Fruit fly (Drosophila melanogaster) whole organism, embryonic: Measurements from ENCODE around the gene baf.

Experiments
- Aef1 ChIP-seq: fragments of 200-800 bp; sonication (Bioruptor generic); IDR thresholded peaks from 3 replicates; pipeline ENCODE4 v1.3.6; 2022; ENCODE audit warnings: missing biosample characterization, missing genetic modification characterization
- B-H1 ChIP-seq: fragments of 200-800 bp; sonication (Bioruptor generic); IDR thresholded peaks from 3 replicates; pipeline ENCODE4 v1.3.6; 2022; ENCODE audit warnings: missing biosample characterization, missing genetic modification characterization
- CG10366 ChIP-seq: fragments of 200-800 bp; sonication (Bioruptor generic); IDR thresholded peaks from 2 replicates; pipeline ENCODE4 v1.3.6; 2022; ENCODE audit warnings: missing biosample characterization, missing genetic modification characterization
- CG11456 ChIP-seq: fragments of 200-800 bp; sonication (Bioruptor generic); IDR thresholded peaks from 3 replicates; pipeline ENCODE4 v1.3.6; 2022; ENCODE audit warnings: missing biosample characterization, missing genetic modification characterization
- CG16779 ChIP-seq: fragments of 200-800 bp; sonication (Bioruptor generic); IDR thresholded peaks from 2 replicates; pipeline ENCODE4 v1.3.6; 2022; ENCODE audit warnings: missing biosample characterization, missing genetic modification characterization
- CG18011 ChIP-seq: fragments of 200-800 bp; sonication (Bioruptor generic); optimal IDR thresholded peaks from 2 replicates; lab custom pipeline; 2017; ENCODE audit warnings: missing biosample characterization, missing genetic modification characterization, mild to moderate bottlenecking, moderate library complexity, missing genotype
- CG18619 ChIP-seq: fragments of 200-800 bp; sonication (Bioruptor generic); optimal IDR thresholded peaks from 3 replicates; lab custom pipeline; 2017; ENCODE audit warnings: missing biosample characterization, mild to moderate bottlenecking, missing genetic modification characterization
- CG18764 ChIP-seq: fragments of 200-800 bp; sonication (Bioruptor generic); optimal IDR thresholded peaks from 3 replicates; lab custom pipeline; 2016; ENCODE audit warnings: missing biosample characterization, missing genetic modification characterization
- CG2120 ChIP-seq: fragments of 200-800 bp; sonication (Bioruptor generic); optimal IDR thresholded peaks from 3 replicates; lab custom pipeline; 2016; ENCODE audit warnings: missing biosample characterization, missing genetic modification characterization
- CG2712 ChIP-seq: fragments of 200-800 bp; optimal IDR thresholded peaks from 3 replicates; lab custom pipeline; 2019; ENCODE audit warnings: missing biosample characterization, mild to moderate bottlenecking, missing genetic modification characterization, moderate library complexity
- CG30431 ChIP-seq: fragments of 200-800 bp; sonication (Bioruptor generic); optimal IDR thresholded peaks from 2 replicates; lab custom pipeline; 2017; ENCODE audit warnings: missing biosample characterization, missing genetic modification characterization
- CG31224 ChIP-seq: fragments of 200-800 bp; sonication (Bioruptor generic); IDR thresholded peaks from 2 replicates; pipeline ENCODE4 v1.3.6; 2022; ENCODE audit warnings: missing biosample characterization, missing genetic modification characterization
- CG4424 ChIP-seq: fragments of 200-800 bp; sonication (Bioruptor generic); optimal IDR thresholded peaks from 3 replicates; lab custom pipeline; 2016; ENCODE audit warnings: missing biosample characterization, missing genetic modification characterization
- CG6813 ChIP-seq: fragments of 200-800 bp; sonication (Bioruptor generic); optimal IDR thresholded peaks from 2 replicates; lab custom pipeline; 2017; ENCODE audit warnings: missing biosample characterization, missing genetic modification characterization, mild to moderate bottlenecking, moderate library complexity, missing genetic modification reagents
- CG7839 ChIP-seq: fragments of 200-800 bp; sonication (Bioruptor generic); optimal IDR thresholded peaks from 3 replicates; lab custom pipeline; 2018; ENCODE audit warnings: missing biosample characterization, mild to moderate bottlenecking, missing genetic modification characterization, moderate library complexity
- CG8281 ChIP-seq: fragments of 200-800 bp; sonication (Bioruptor generic); optimal IDR thresholded peaks from 2 replicates; lab custom pipeline; 2018; ENCODE audit warnings: missing biosample characterization, mild to moderate bottlenecking, missing genetic modification characterization, moderate library complexity
- Chrac-16 ChIP-seq: fragments of 200-800 bp; sonication (Bioruptor generic); optimal IDR thresholded peaks from 3 replicates; lab custom pipeline; 2016; ENCODE audit warnings: missing biosample characterization, missing genetic modification characterization
- D19A ChIP-seq: fragments of 200-800 bp; optimal IDR thresholded peaks from 3 replicates; lab custom pipeline; 2019; ENCODE audit warnings: missing biosample characterization, mild to moderate bottlenecking, missing genetic modification characterization, moderate library complexity
- D19B ChIP-seq: fragments of 200-800 bp; sonication (Bioruptor generic); optimal IDR thresholded peaks from 2 replicates; lab custom pipeline; 2017; ENCODE audit warnings: missing biosample characterization, mild to moderate bottlenecking, missing genetic modification characterization
- Doc3 ChIP-seq: fragments of 200-800 bp; sonication (Bioruptor generic); IDR thresholded peaks from 3 replicates; pipeline ENCODE4 v1.3.6; 2022; ENCODE audit warnings: missing biosample characterization, missing genetic modification characterization; ENCODE audit not compliant: partially characterized antibody
- HLHmδ ChIP-seq: fragments of 200-800 bp; sonication (Bioruptor generic); optimal IDR thresholded peaks from 2 replicates; lab custom pipeline; 2018; ENCODE audit warnings: missing biosample characterization, mild to moderate bottlenecking, missing genetic modification characterization, moderate library complexity
- Hey ChIP-seq: fragments of 200-800 bp; sonication (Bioruptor generic); optimal IDR thresholded peaks from 3 replicates; lab custom pipeline; 2018; ENCODE audit warnings: missing biosample characterization, mild to moderate bottlenecking, missing genetic modification characterization
- Hr51 ChIP-seq, 2 experiments: fragments of 200-800 bp; sonication (Bioruptor generic); optimal IDR thresholded peaks; 2 replicates in 1 of 2; 3 replicates in 1 of 2; lab custom pipeline; 2016 to 2018; ENCODE audit warnings: missing biosample characterization in 2 of 2, missing genetic modification characterization in 2 of 2, mild to moderate bottlenecking in 1 of 2, moderate library complexity in 1 of 2
- Jarid2 ChIP-seq: fragments of 200-800 bp; sonication (Bioruptor generic); optimal IDR thresholded peaks from 3 replicates; lab custom pipeline; 2017; ENCODE audit warnings: mild to moderate bottlenecking, missing biosample characterization, missing genetic modification reagents, missing genetic modification characterization
- Mad ChIP-seq: fragments of 200-800 bp; sonication (Bioruptor generic); optimal IDR thresholded peaks from 2 replicates; lab custom pipeline; 2016; ENCODE audit warnings: missing biosample characterization, missing genetic modification characterization
- NFAT ChIP-seq: fragments of 200-800 bp; sonication (Bioruptor generic); IDR thresholded peaks from 2 replicates; pipeline ENCODE4 v1.3.6; 2022; ENCODE audit warnings: missing biosample characterization, missing genetic modification characterization
- Opbp ChIP-seq: fragments of 200-800 bp; sonication (Bioruptor generic); IDR thresholded peaks from 3 replicates; pipeline ENCODE4 v1.3.6; 2022; ENCODE audit warnings: missing biosample characterization, missing genetic modification characterization; ENCODE audit not compliant: partially characterized antibody
- Rx ChIP-seq: fragments of 200-800 bp; sonication (Bioruptor generic); IDR thresholded peaks from 2 replicates; pipeline ENCODE4 v1.3.6; 2022; ENCODE audit warnings: missing biosample characterization, missing genetic modification characterization
- TFAM ChIP-seq: fragments of 200-800 bp; sonication (Bioruptor generic); optimal IDR thresholded peaks from 2 replicates; lab custom pipeline; 2017; ENCODE audit warnings: missing biosample characterization, missing genetic modification characterization, inconsistent platforms
- Xbp1 ChIP-seq: fragments of 200-800 bp; sonication (Bioruptor generic); optimal IDR thresholded peaks from 3 replicates; lab custom pipeline; 2016; ENCODE audit warnings: missing biosample characterization, mild to moderate bottlenecking, missing genetic modification characterization
- chif ChIP-seq, 2 experiments: fragments of 200-800 bp; sonication (Bioruptor generic); optimal IDR thresholded peaks; 3 replicates each; lab custom pipeline; 2016; ENCODE audit warnings: missing biosample characterization in 2 of 2, missing genetic modification characterization in 2 of 2
- croc ChIP-seq: fragments of 200-800 bp; sonication (Bioruptor generic); conservative IDR thresholded peaks from 3 replicates; pipeline ENCODE4 v1.3.6; 2022; ENCODE audit warnings: missing biosample characterization, missing genetic modification characterization
- hth ChIP-seq: fragments of >200 bp; optimal IDR thresholded peaks from 2 replicates; lab custom pipeline; 2017; ENCODE audit warnings: inconsistent platforms
- ken ChIP-seq: fragments of 200-800 bp; sonication (Bioruptor generic); IDR thresholded peaks from 3 replicates; pipeline ENCODE4 v1.3.6; 2022; ENCODE audit warnings: missing biosample characterization, missing genetic modification characterization
- nmo ChIP-seq: fragments of 200-800 bp; sonication (Bioruptor generic); optimal IDR thresholded peaks from 2 replicates; lab custom pipeline; 2018; ENCODE audit warnings: missing biosample characterization, mild to moderate bottlenecking, missing genetic modification characterization, moderate library complexity
- onecut ChIP-seq: fragments of 200-800 bp; sonication (Bioruptor generic); IDR thresholded peaks from 2 replicates; pipeline ENCODE4 v1.3.6; 2022; ENCODE audit warnings: missing biosample characterization, missing genetic modification characterization
- pfk ChIP-seq: fragments of 200-800 bp; sonication (Bioruptor generic); optimal IDR thresholded peaks from 2 replicates; lab custom pipeline; 2018; ENCODE audit warnings: missing biosample characterization, mild to moderate bottlenecking, missing genetic modification characterization, moderate library complexity
- phol ChIP-seq: fragments of 200-800 bp; sonication (Bioruptor generic); optimal IDR thresholded peaks from 3 replicates; lab custom pipeline; 2018; ENCODE audit warnings: missing biosample characterization, mild to moderate bottlenecking, missing genetic modification characterization, moderate library complexity
- pita ChIP-seq: fragments of 200-800 bp; sonication (Bioruptor generic); optimal IDR thresholded peaks from 2 replicates; lab custom pipeline; 2017; ENCODE audit warnings: missing biosample characterization, mild to moderate bottlenecking, missing genetic modification characterization
- rib ChIP-seq: fragments of 200-800 bp; sonication (Bioruptor generic); IDR thresholded peaks from 2 replicates; pipeline ENCODE4 v1.3.6; 2022; ENCODE audit warnings: missing biosample characterization, missing genetic modification characterization
- ro ChIP-seq: fragments of 200-800 bp; sonication (Bioruptor generic); IDR thresholded peaks from 2 replicates; pipeline ENCODE4 v1.3.6; 2022; ENCODE audit warnings: missing biosample characterization, missing genetic modification characterization
- sc ChIP-seq, 3 experiments: fragments of >200 bp in 2 of 3; fragments of 200-800 bp in 1 of 3; sonication (Bioruptor generic) in 1 of 3; optimal IDR thresholded peaks; 2 replicates in 2 of 3; 3 replicates in 1 of 3; lab custom pipeline; 2017; ENCODE audit warnings: mild to moderate bottlenecking in 1 of 3, missing biosample characterization in 1 of 3, missing genetic modification characterization in 1 of 3, missing genetic modification reagents in 1 of 3
- sug ChIP-seq: fragments of 200-800 bp; optimal IDR thresholded peaks from 2 replicates; lab custom pipeline; 2019; ENCODE audit warnings: missing biosample characterization, mild to moderate bottlenecking, missing genetic modification characterization, moderate library complexity
- zfh2 ChIP-seq: fragments of 200-800 bp; sonication (Bioruptor generic); optimal IDR thresholded peaks from 2 replicates; lab custom pipeline; 2016; ENCODE audit warnings: missing biosample characterization, missing genetic modification characterization

Gene baf

dm6 chr2L:8009283-8010211 lies 19.7 kb upstream of the baf start, which contains the start of gene CG12560 (continued):
- TF ChIP-seq Opbp (GFP tag; lab: Robert Waterston, UW) (0 out of 3 replicates have a peak, but pooled peaks have one; percentile 38), Jarid2 (GFP tag; lab: Kevin White, UChicago) (peak; percentile 81), TFAM (GFP tag; lab: Kevin White, UChicago) (no peak), Hey (tag; lab: Kevin White, UChicago) (no peak)
- TF ChIP-seq, all 482 proteins: peak for 82

DNA sequence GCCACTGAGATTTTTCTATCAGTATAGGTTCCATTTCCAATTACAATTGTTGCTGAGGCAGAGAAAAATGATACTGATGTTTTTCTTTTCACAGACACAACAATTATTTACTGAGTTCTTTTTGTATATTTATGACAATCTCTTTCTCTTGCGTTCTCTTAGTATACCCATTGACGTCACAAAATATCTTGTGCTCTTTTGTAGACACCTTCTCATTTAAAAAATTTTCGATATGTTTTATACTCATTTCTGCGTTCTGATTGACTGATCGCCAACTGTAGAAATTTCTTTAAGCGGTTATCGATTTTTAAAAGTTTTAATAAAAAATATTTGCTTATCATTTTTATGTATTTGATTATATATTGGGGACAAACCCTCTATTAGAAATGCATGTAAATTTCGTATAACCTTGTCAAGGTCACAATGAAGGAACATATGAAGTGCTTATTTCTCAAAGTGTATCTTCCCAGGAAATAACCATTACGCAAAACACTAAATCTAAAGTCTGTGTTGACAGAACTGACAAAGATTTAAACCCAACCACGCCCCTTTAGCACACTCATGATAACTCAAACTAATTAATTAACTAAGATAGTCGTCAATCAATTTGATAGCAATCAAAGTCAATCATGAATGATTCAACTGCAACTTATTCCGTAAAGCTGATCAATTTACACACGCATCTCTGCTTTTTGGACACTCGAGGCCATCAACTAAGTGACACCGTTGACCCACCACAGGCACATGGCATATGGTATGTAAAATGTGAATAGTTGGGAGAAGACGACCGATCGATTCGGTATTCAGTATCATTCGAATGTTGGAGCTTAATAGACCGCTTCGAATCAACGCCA lies 18.4 kb upstream of the baf start, which contains the start of the genes Glyat and Tg:
Glyat (minus strand) TSS at position 51 of the 854 bp plus-strand sequence.
Tg (plus strand) TSS at position 804 of the 854 bp plus-strand sequence.
- TF ChIP-seq chif (GFP tag; optimal IDR thresholded peaks at IDR 0.05; lab: Kevin White, UChicago) = no peak
- peak; percentile 15 for TF ChIP-seq phol
- no peak for TF ChIP-seq Chrac-16 (GFP tag; lab: Kevin White, UChicago)
- peak; percentile 40 for TF ChIP-seq CG7839 (tag; lab: Kevin White, UChicago)
- no peak for TF ChIP-seq CG10366
- peak; percentile 47; the same call in 1 of the 2 replicates for TF ChIP-seq CG31224 (GFP tag; lab: Robert Waterston, UW)
- no peak for TF ChIP-seq hth (lab: Kevin White, UChicago)
- no peak for TF ChIP-seq Rx (GFP tag; lab: Robert Waterston, UW)
- no peak for TF ChIP-seq CG18764
- TF ChIP-seq D19B = no peak
- peak; percentile 26 for TF ChIP-seq CG2712
- TF ChIP-seq Mad (GFP tag; lab: Kevin White, UChicago) = no peak
- no peak for TF ChIP-seq zfh2 (GFP tag; lab: Kevin White, UChicago)
- TF ChIP-seq HLHmδ = no peak
- TF ChIP-seq CG2120 (GFP tag; lab: Kevin White, UChicago) = peak; percentile 45
- no peak for TF ChIP-seq ro
- TF ChIP-seq CG11456 = 0 out of 3 replicates have a peak, but pooled peaks have one; percentile 19
- TF ChIP-seq pita (GFP tag; lab: Kevin White, UChicago) = no peak
- no peak for TF ChIP-seq Aef1 (GFP tag; lab: Robert Waterston, UW)
- no peak; the same call in 2 of the 3 replicates for TF ChIP-seq B-H1 (GFP tag; lab: Robert Waterston, UW)
- TF ChIP-seq Hr51 (GFP tag; optimal IDR thresholded peaks at IDR 0.05; lab: Kevin White, UChicago) = peak in 1 of 2 experiments; percentile 8
- TF ChIP-seq ken = 0 out of 3 replicates have a peak, but pooled peaks have one; percentile 42
- TF ChIP-seq CG8281 (tag; lab: Kevin White, UChicago) = no peak
- peak; percentile 14 for TF ChIP-seq nmo (GFP tag; lab: Kevin White, UChicago)
- no peak for TF ChIP-seq onecut (GFP tag; lab: Robert Waterston, UW)
- no peak for TF ChIP-seq CG18619 (GFP tag; lab: Kevin White, UChicago)
- no peak for TF ChIP-seq CG30431 (GFP tag; lab: Kevin White, UChicago)
- TF ChIP-seq rib (GFP tag; lab: Robert Waterston, UW) = no peak
- peak; percentile 1 for TF ChIP-seq D19A (tag; lab: Kevin White, UChicago)
- no peak for TF ChIP-seq Xbp1 (GFP tag; lab: Kevin White, UChicago)
- TF ChIP-seq CG4424 (GFP tag; lab: Kevin White, UChicago) = no peak
- TF ChIP-seq NFAT (GFP tag; lab: Robert Waterston, UW) = peak; percentile 61
- 0 out of 2 replicates have a peak, but pooled peaks have one; percentile 54 for TF ChIP-seq CG16779 (GFP tag; lab: Robert Waterston, UW)
- TF ChIP-seq Doc3 (GFP tag; lab: Robert Waterston, UW) = peak; percentile 47; the same call in 2 of the 3 replicates
- no peak for TF ChIP-seq CG18011 (GFP tag; lab: Kevin White, UChicago)
- TF ChIP-seq sug (tag; lab: Kevin White, UChicago) = peak; percentile 19
- TF ChIP-seq pfk (GFP tag; lab: Kevin White, UChicago) = no peak
- no peak for TF ChIP-seq sc (optimal IDR thresholded peaks at IDR 0.05; lab: Kevin White, UChicago)
- no peak for TF ChIP-seq sc (GFP tag; optimal IDR thresholded peaks at IDR 0.05; lab: Kevin White, UChicago)
- no peak for TF ChIP-seq CG6813 (GFP tag; lab: Kevin White, UChicago)
- TF ChIP-seq croc (GFP tag; lab: Robert Waterston, UW) = no peak
